Fruit fly (Drosophila melanogaster): ENCODE measurements around the gene Osi15.

dm6 chr3R:6285100-6285499, 16.5 kb upstream of the Osi15 start, which contains the start of gene CG15597:
- TF ChIP-seq Hr78 (GFP tag; optimal IDR thresholded peaks at IDR 0.05): no peak
- TF ChIP-seq usp (GFP tag; optimal IDR thresholded peaks at IDR 0.05): no peak
- no peak for TF ChIP-seq sv (GFP tag; optimal IDR thresholded peaks at IDR 0.05)
- TF ChIP-seq GATAd (GFP tag; optimal IDR thresholded peaks at IDR 0.05): no peak
- no peak for TF ChIP-seq Rel (GFP tag; optimal IDR thresholded peaks at IDR 0.05)
- no peak for TF ChIP-seq Rel (tag; optimal IDR thresholded peaks at IDR 0.05)
- TF ChIP-seq h (GFP tag; optimal IDR thresholded peaks at IDR 0.05): no peak
- no peak for TF ChIP-seq pan (optimal IDR thresholded peaks at IDR 0.05)
- TF ChIP-seq br (GFP tag; optimal IDR thresholded peaks at IDR 0.05): no peak
